Worm (Caenorhabditis elegans) whole organism, L2 larva: ENCODE results near the gene C56C10.6.
A peak's percentile ranks its signal among the peaks of the same experiment; 100 is the strongest.

ENCODE experiments used
- C34F6.9 ChIP-seq: fragments of 150-350 bp; optimal IDR thresholded peaks from 2 replicates; lab custom pipeline; 2014; ENCODE audit warnings: missing biosample characterization, missing genetic modification characterization
- F13H6.1 ChIP-seq: sonication (generic microtip); optimal IDR thresholded peaks from 2 replicates; lab custom pipeline; 2016; ENCODE audit warnings: missing genetic modification characterization, missing compliant biosample characterization
- R02D3.7 ChIP-seq: fragments of 150-350 bp; optimal IDR thresholded peaks from 2 replicates; lab custom pipeline; 2014; ENCODE audit warnings: missing biosample characterization, missing genetic modification characterization
- Y55F3AM.14 ChIP-seq: fragments of 200-800 bp; sonication (Bioruptor generic); optimal IDR thresholded peaks from 2 replicates; lab custom pipeline; 2018; ENCODE audit warnings: mild to moderate bottlenecking, missing genetic modification characterization, missing compliant biosample characterization
- ZK546.5 ChIP-seq: sonication (generic microtip); optimal IDR thresholded peaks from 2 replicates; lab custom pipeline; 2017; ENCODE audit warnings: missing biosample characterization, missing genetic modification characterization
- alr-1 ChIP-seq: fragments of 150-350 bp; optimal IDR thresholded peaks from 2 replicates; lab custom pipeline; 2014; ENCODE audit warnings: missing biosample characterization, missing genetic modification characterization
- aly-2 ChIP-seq: fragments of 150-350 bp; optimal IDR thresholded peaks from 2 replicates; lab custom pipeline; 2014; ENCODE audit warnings: missing biosample characterization, missing genetic modification characterization
- blmp-1 ChIP-seq: sonication (generic microtip); optimal IDR thresholded peaks from 2 replicates; lab custom pipeline; 2017; ENCODE audit warnings: missing genetic modification characterization, mild to moderate bottlenecking, missing compliant biosample characterization, antibody characterized with exemption, moderate library complexity; ENCODE audit not compliant: insufficient read depth
- ceh-16 ChIP-seq: fragments of 150-350 bp; optimal IDR thresholded peaks from 2 replicates; lab custom pipeline; 2014; ENCODE audit warnings: missing biosample characterization, missing genetic modification characterization
- ceh-82 ChIP-seq: fragments of 150-350 bp; optimal IDR thresholded peaks from 2 replicates; lab custom pipeline; 2014; ENCODE audit warnings: missing biosample characterization, missing genetic modification characterization
- crh-2 ChIP-seq: sonication (generic microtip); optimal IDR thresholded peaks from 2 replicates; lab custom pipeline; 2017; ENCODE audit warnings: missing biosample characterization, missing genetic modification characterization
- dmd-4 ChIP-seq: sonication (generic microtip); optimal IDR thresholded peaks from 2 replicates; lab custom pipeline; 2017; ENCODE audit warnings: missing biosample characterization, missing genetic modification characterization
- egl-27 ChIP-seq: sonication (generic microtip); optimal IDR thresholded peaks from 3 replicates; lab custom pipeline; 2017; ENCODE audit warnings: missing biosample characterization, missing genetic modification reagents, missing genetic modification characterization
- elt-1 ChIP-seq: fragments of 150-350 bp; optimal IDR thresholded peaks from 2 replicates; lab custom pipeline; 2014; ENCODE audit warnings: missing biosample characterization, missing genetic modification characterization
- elt-3 ChIP-seq: sonication (generic microtip); optimal IDR thresholded peaks from 2 replicates; lab custom pipeline; 2017; ENCODE audit warnings: missing biosample characterization, missing genetic modification characterization
- fos-1 ChIP-seq: fragments of 150-350 bp; optimal IDR thresholded peaks from 2 replicates; lab custom pipeline; 2014; ENCODE audit warnings: missing biosample characterization, missing genetic modification characterization
- gmeb-1 ChIP-seq: fragments of 150-350 bp; optimal IDR thresholded peaks from 2 replicates; lab custom pipeline; 2014; ENCODE audit warnings: missing biosample characterization, missing genetic modification characterization
- lin-11 ChIP-seq: fragments of 150-350 bp; sonication (generic microtip); optimal IDR thresholded peaks from 2 replicates; lab custom pipeline; 2014; ENCODE audit warnings: missing biosample characterization, missing genetic modification characterization, inconsistent platforms, mixed read lengths
- lin-13 ChIP-seq: fragments of 150-350 bp; optimal IDR thresholded peaks from 2 replicates; lab custom pipeline; 2014; ENCODE audit warnings: missing biosample characterization, missing genetic modification reagents, missing genetic modification characterization
- lin-39 ChIP-seq: fragments of 150-350 bp; optimal IDR thresholded peaks from 2 replicates; lab custom pipeline; 2014; ENCODE audit warnings: missing biosample characterization, missing genetic modification reagents, missing genetic modification characterization
- lsy-2 ChIP-seq, 2 experiments: fragments of 150-350 bp in 1 of 2; sonication (generic microtip) in 1 of 2; optimal IDR thresholded peaks; 2 replicates each; lab custom pipeline; 2014 to 2017; ENCODE audit warnings: missing biosample characterization in 2 of 2, missing genetic modification characterization in 2 of 2
- mab-5 ChIP-seq: fragments of 150-350 bp; optimal IDR thresholded peaks from 2 replicates; lab custom pipeline; 2014; ENCODE audit warnings: missing biosample characterization, missing genetic modification characterization
- mbf-1 ChIP-seq: sonication (generic microtip); optimal IDR thresholded peaks from 2 replicates; lab custom pipeline; 2017; ENCODE audit warnings: missing biosample characterization, missing genetic modification characterization
- mdl-1 ChIP-seq, 2 experiments: fragments of 150-350 bp in 1 of 2; sonication (generic microtip) in 1 of 2; optimal IDR thresholded peaks; 2 replicates each; lab custom pipeline; 2017; ENCODE audit warnings: missing biosample characterization in 2 of 2, missing genetic modification characterization in 2 of 2
- nhr-10 ChIP-seq: sonication (generic microtip); optimal IDR thresholded peaks from 2 replicates; lab custom pipeline; 2017; ENCODE audit warnings: missing biosample characterization, missing genetic modification characterization
- nhr-11 ChIP-seq: fragments of 150-350 bp; optimal IDR thresholded peaks from 2 replicates; lab custom pipeline; 2014; ENCODE audit warnings: missing biosample characterization, missing genetic modification characterization
- nhr-12 ChIP-seq: fragments of 150-350 bp; optimal IDR thresholded peaks from 2 replicates; lab custom pipeline; 2014; ENCODE audit warnings: missing biosample characterization, missing genetic modification characterization
- nhr-129 ChIP-seq: fragments of 150-350 bp; optimal IDR thresholded peaks from 2 replicates; lab custom pipeline; 2014; ENCODE audit warnings: missing biosample characterization, missing genetic modification characterization
- nhr-21 ChIP-seq: fragments of 150-350 bp; optimal IDR thresholded peaks from 2 replicates; lab custom pipeline; 2014; ENCODE audit warnings: missing biosample characterization, missing genetic modification characterization
- nhr-23 ChIP-seq: fragments of 150-350 bp; optimal IDR thresholded peaks from 2 replicates; lab custom pipeline; 2014; ENCODE audit warnings: missing biosample characterization, missing genetic modification reagents, missing genetic modification characterization
- nhr-237 ChIP-seq: fragments of 150-350 bp; optimal IDR thresholded peaks from 2 replicates; lab custom pipeline; 2014; ENCODE audit warnings: missing biosample characterization, missing genetic modification characterization
- nhr-6 ChIP-seq: fragments of 150-350 bp; optimal IDR thresholded peaks from 2 replicates; lab custom pipeline; 2014; ENCODE audit warnings: missing biosample characterization, missing genetic modification characterization
- nhr-77 ChIP-seq: fragments of 150-350 bp; optimal IDR thresholded peaks from 2 replicates; lab custom pipeline; 2014; ENCODE audit warnings: missing biosample characterization, missing genetic modification characterization
- peb-1 ChIP-seq: fragments of 150-350 bp; optimal IDR thresholded peaks from 2 replicates; lab custom pipeline; 2014; ENCODE audit warnings: missing biosample characterization, missing genetic modification characterization
- sem-4 ChIP-seq: fragments of 150-350 bp; optimal IDR thresholded peaks from 2 replicates; lab custom pipeline; 2014; ENCODE audit warnings: missing biosample characterization, missing genetic modification reagents, missing genetic modification characterization
- skn-1 ChIP-seq: sonication (generic microtip); optimal IDR thresholded peaks from 2 replicates; lab custom pipeline; 2017; ENCODE audit warnings: missing biosample characterization, missing genetic modification characterization
- sma-3 ChIP-seq: sonication (generic microtip); optimal IDR thresholded peaks from 2 replicates; lab custom pipeline; 2016; ENCODE audit warnings: missing genetic modification reagents, missing genetic modification characterization, missing compliant biosample characterization
- sma-9 ChIP-seq, 2 experiments: fragments of 150-350 bp in 1 of 2; sonication (generic microtip) in 1 of 2; optimal IDR thresholded peaks; 2 replicates each; lab custom pipeline; 2014 to 2016; ENCODE audit warnings: missing genetic modification characterization in 2 of 2, mild to moderate bottlenecking in 1 of 2, missing biosample characterization in 1 of 2, missing compliant biosample characterization in 1 of 2, missing genetic modification reagents in 1 of 2, moderate library complexity in 1 of 2
- snpc-4 ChIP-seq: fragments of 150-350 bp; optimal IDR thresholded peaks from 2 replicates; lab custom pipeline; 2014; ENCODE audit warnings: missing biosample characterization, missing genetic modification characterization
- unc-39 ChIP-seq: fragments of 150-350 bp; optimal IDR thresholded peaks from 2 replicates; lab custom pipeline; 2014; ENCODE audit warnings: missing biosample characterization, missing genetic modification characterization
- unc-62 ChIP-seq: fragments of 150-350 bp; optimal IDR thresholded peaks from 2 replicates; lab custom pipeline; 2014; ENCODE audit warnings: missing biosample characterization, missing genetic modification reagents, missing genetic modification characterization
- ztf-11 ChIP-seq: sonication (generic microtip); optimal IDR thresholded peaks from 2 replicates; lab custom pipeline; 2017; ENCODE audit warnings: missing biosample characterization, missing genetic modification characterization
- ztf-4 ChIP-seq: fragments of 150-350 bp; optimal IDR thresholded peaks from 2 replicates; lab custom pipeline; 2014; ENCODE audit warnings: missing biosample characterization, missing genetic modification characterization

C56C10.6 gene

DNA sequence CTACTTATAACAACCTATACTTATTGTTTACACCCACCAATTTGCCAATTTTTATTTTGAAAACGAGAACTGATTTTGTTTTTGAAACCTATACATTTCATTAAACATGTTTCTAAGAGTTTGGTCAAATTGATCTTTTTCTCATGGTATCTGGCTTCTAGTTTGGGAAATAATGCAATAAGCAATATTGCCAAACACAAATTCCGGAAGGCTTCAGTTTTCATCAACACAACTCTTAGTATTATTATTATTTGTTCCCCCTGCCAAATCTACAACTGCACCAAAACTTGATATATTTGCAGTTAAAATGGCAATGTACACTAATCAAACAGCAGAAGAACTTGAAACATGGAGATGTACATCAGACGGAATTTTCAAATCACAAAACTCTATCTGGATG lies 12.4 kb downstream of the C56C10.6 start, which contains the start of gene sra-27:
sra-27 (plus strand) TSS at position 301 of the 400 bp plus-strand sequence.
- TF ChIP-seq blmp-1 (tag; lab: Kevin White, UChicago) (no peak), ztf-11 (tag; lab: Kevin White, UChicago) (no peak), F13H6.1 (no peak), nhr-11 (tag; lab: Kevin White, UChicago) (no peak), mbf-1 (tag; lab: Kevin White, UChicago) (no peak), nhr-12 (tag; lab: Kevin White, UChicago) (no peak), ZK546.5 (no peak), nhr-23 (tag; lab: Kevin White, UChicago) (no peak), ceh-16 (tag; lab: Kevin White, UChicago) (no peak), gmeb-1 (no peak), nhr-10 (no peak), dmd-4 (tag; lab: Kevin White, UChicago) (no peak), unc-39 (tag; lab: Kevin White, UChicago) (no peak), snpc-4 (tag; lab: Kevin White, UChicago) (no peak), skn-1 (tag; lab: Kevin White, UChicago) (no peak), nhr-6 (tag; lab: Kevin White, UChicago) (no peak)
- TF ChIP-seq, all 48 proteins: peak for 0

DNA sequence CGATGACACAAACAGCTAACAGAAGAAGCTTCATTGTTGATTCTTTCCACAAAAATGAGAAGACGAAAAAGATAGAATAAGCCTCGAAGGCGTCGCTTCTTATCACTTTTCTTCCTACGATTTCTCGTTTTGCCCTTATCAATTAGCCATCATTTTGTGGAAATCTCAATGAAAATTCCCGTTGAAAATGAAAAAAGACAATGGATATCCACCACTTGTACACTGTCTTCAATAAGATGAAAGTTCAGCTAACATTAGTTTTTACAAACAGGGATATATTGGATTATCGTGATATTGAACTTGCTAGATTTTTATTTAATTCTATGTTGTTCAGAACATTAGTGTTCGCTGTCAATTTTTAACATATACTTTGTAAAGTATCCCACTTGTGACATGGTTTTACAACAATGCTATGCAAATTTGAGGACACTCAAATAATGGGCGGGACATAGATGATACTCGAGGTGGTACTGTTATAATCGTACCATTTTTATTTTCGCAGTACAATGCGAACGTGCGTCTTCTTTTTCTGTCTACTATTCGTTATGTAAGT lies 14.4 kb downstream of the C56C10.6 start, which contains the start of the genes F18C5.5 and F18C5.9:
F18C5.5 (minus strand) TSS at position 101 of the 553 bp plus-strand sequence.
F18C5.9 (plus strand) TSS at position 503 of the 553 bp plus-strand sequence.
- TF ChIP-seq Y55F3AM.14 (GFP tag; lab: Kevin White, UChicago) = no peak
- no peak for TF ChIP-seq F13H6.1
- TF ChIP-seq gmeb-1 = no peak
- no peak for TF ChIP-seq lin-13 (GFP tag; lab: Kevin White, UChicago)
- no peak for TF ChIP-seq lin-11 (tag; lab: Kevin White, UChicago)

- TF ChIP-seq lin-13 (GFP tag; lab: Kevin White, UChicago) = peak; percentile 5
- peak; percentile 68 for TF ChIP-seq nhr-129 (tag; lab: Kevin White, UChicago)
- peak; percentile 18 for TF ChIP-seq crh-2
- TF ChIP-seq nhr-21 (tag; lab: Kevin White, UChicago) = peak; percentile 50
- TF ChIP-seq sma-9 (GFP tag; optimal IDR thresholded peaks at IDR 0.05; lab: Kevin White, UChicago) = peak; percentile 63
- no peak for TF ChIP-seq sma-9 (tag; optimal IDR thresholded peaks at IDR 0.05; lab: Kevin White, UChicago)
- peak; percentile 48 for TF ChIP-seq sma-3 (GFP tag; lab: Kevin White, UChicago)
- peak; percentile 4 for TF ChIP-seq lin-11 (tag; lab: Kevin White, UChicago)
- TF ChIP-seq F13H6.1 = peak; percentile 28
- peak; percentile 37 for TF ChIP-seq C34F6.9 (tag; lab: Kevin White, UChicago)
- TF ChIP-seq gmeb-1 = peak; percentile 51
- TF ChIP-seq nhr-6 (tag; lab: Kevin White, UChicago) = no peak
- no peak for TF ChIP-seq nhr-77 (tag; lab: Kevin White, UChicago)
- TF ChIP-seq fos-1 = peak; percentile 57
- no peak for TF ChIP-seq unc-39 (tag; lab: Kevin White, UChicago)
Measured at ce11 chrII:6565077-6565476, 16.1 kb downstream of the C56C10.6 start, which contains the start of gene mpz-3. Gene mpz-3 (minus strand): TSS chrII:6565396.

ce11 chrII:6563238-6563637 lies 17.9 kb downstream of the C56C10.6 start:
- no peak for TF ChIP-seq nhr-21 (tag; lab: Kevin White, UChicago)
- TF ChIP-seq lin-13 (GFP tag; lab: Kevin White, UChicago) = no peak
- TF ChIP-seq mab-5 (tag; lab: Kevin White, UChicago) = no peak
- TF ChIP-seq ZK546.5 = no peak
- peak; percentile 11 for TF ChIP-seq F13H6.1
- no peak for TF ChIP-seq lin-11 (tag; lab: Kevin White, UChicago)
- no peak for TF ChIP-seq nhr-12 (tag; lab: Kevin White, UChicago)
- TF ChIP-seq ztf-4 (tag; lab: Kevin White, UChicago) = no peak
- TF ChIP-seq R02D3.7 = no peak
- no peak for TF ChIP-seq nhr-6 (tag; lab: Kevin White, UChicago)
- TF ChIP-seq mdl-1 (tag; optimal IDR thresholded peaks at IDR 0.05; lab: Kevin White, UChicago) = no peak
- no peak for TF ChIP-seq nhr-11 (tag; lab: Kevin White, UChicago)
- no peak for TF ChIP-seq peb-1 (tag; lab: Kevin White, UChicago)
- no peak for TF ChIP-seq snpc-4 (tag; lab: Kevin White, UChicago)
- TF ChIP-seq nhr-10 = no peak
- TF ChIP-seq gmeb-1 = no peak
- TF ChIP-seq aly-2 (tag; lab: Kevin White, UChicago) = no peak
- TF ChIP-seq nhr-237 = no peak
- TF ChIP-seq ceh-82 = no peak
- no peak for TF ChIP-seq egl-27
- no peak for TF ChIP-seq ztf-11 (tag; lab: Kevin White, UChicago)
- TF ChIP-seq alr-1 (tag; lab: Kevin White, UChicago) = no peak
- no peak for TF ChIP-seq unc-39 (tag; lab: Kevin White, UChicago)
- no peak for TF ChIP-seq sem-4 (tag; lab: Kevin White, UChicago)
- no peak for TF ChIP-seq elt-3 (tag; lab: Kevin White, UChicago)
- no peak for TF ChIP-seq lin-39 (tag; lab: Kevin White, UChicago)
- peak; percentile 56 for TF ChIP-seq C34F6.9 (tag; lab: Kevin White, UChicago)
- TF ChIP-seq blmp-1 (tag; lab: Kevin White, UChicago) = no peak
- peak; percentile 39 for TF ChIP-seq fos-1
- no peak for TF ChIP-seq sma-3 (GFP tag; lab: Kevin White, UChicago)
- TF ChIP-seq lsy-2 (tag; optimal IDR thresholded peaks at IDR 0.05; lab: Kevin White, UChicago) = peak in 1 of 2 experiments; percentile 59
- no peak for TF ChIP-seq sma-9 (GFP tag; optimal IDR thresholded peaks at IDR 0.05; lab: Kevin White, UChicago)
- TF ChIP-seq sma-9 (tag; optimal IDR thresholded peaks at IDR 0.05; lab: Kevin White, UChicago) = no peak
- no peak for TF ChIP-seq elt-1 (tag; lab: Kevin White, UChicago)
- no peak for TF ChIP-seq unc-62 (GFP tag; lab: Kevin White, UChicago)
